Fruit fly (Drosophila melanogaster): ENCODE data around the gene gzl.

The gzl gene

DNA sequence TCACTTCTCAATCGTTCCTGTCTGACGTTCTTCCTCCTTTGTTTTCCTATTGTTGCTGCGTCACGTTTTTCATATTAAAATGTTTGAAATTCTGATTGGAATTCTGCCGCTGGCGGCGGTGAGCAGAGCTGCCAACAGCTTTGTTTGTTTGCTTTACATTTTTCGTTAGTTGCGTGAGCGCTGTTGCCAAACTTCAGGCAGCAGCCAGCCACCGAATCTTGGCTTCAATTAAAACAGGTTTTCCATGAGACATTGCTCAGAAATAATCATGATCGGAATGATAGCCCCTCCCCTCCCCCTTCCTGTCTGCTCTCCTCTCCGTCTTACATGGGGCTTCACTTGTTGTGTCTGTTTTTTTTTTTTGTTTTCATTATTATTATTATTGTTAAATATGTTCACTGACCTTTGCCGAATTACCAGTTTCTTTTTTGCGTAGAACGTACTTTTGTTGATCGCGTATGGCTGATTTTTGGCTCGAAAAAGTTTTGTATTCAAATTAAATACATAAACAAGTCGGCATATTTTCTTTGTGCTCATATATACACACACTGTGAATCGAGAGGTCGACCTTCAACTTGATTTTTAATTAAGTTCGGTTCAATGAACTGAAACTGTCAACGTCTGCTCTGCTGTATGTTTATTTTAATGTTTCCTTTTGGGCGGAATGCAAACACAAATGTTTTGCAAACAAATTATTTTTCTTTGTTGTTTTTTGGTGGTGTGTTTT is 43.6 kb downstream of the gzl start (continued):
- TF ChIP-seq stc (GFP tag; IDR thresholded peaks at IDR 0.05) (no peak), BtbVII (GFP tag; optimal IDR thresholded peaks at IDR 0.05) (peak; percentile 7), CG10431 (GFP tag; optimal IDR thresholded peaks at IDR 0.05) (peak; percentile 66), repo (GFP tag; optimal IDR thresholded peaks at IDR 0.05) (no peak), CG4820 (GFP tag; optimal IDR thresholded peaks at IDR 0.05) (no peak), lilli (GFP tag; optimal IDR thresholded peaks at IDR 0.05) (no peak), Oaz (GFP tag; IDR thresholded peaks at IDR 0.05) (no peak), CG3726 (GFP tag; IDR thresholded peaks at IDR 0.05) (no peak), CG32767 (GFP tag; IDR thresholded peaks at IDR 0.05) (no peak), rib (GFP tag; IDR thresholded peaks at IDR 0.05) (0 out of 2 replicates have a peak, but pooled peaks have one; percentile 43), CG32772 (GFP tag; IDR thresholded peaks at IDR 0.05) (no peak), CG15696 (tag; optimal IDR thresholded peaks at IDR 0.05) (no peak), pho (GFP tag; optimal IDR thresholded peaks at IDR 0.05) (no peak), CG13775 (GFP tag; optimal IDR thresholded peaks at IDR 0.05) (no peak), Bgb (GFP tag; IDR thresholded peaks at IDR 0.05; ENCODE audit: partially characterized antibody) (no peak), CG10209 (GFP tag; optimal IDR thresholded peaks at IDR 0.05) (no peak), CG1792 (GFP tag; optimal IDR thresholded peaks at IDR 0.05) (no peak), peb (GFP tag; IDR thresholded peaks at IDR 0.05) (no peak), NK7.1 (GFP tag; optimal IDR thresholded peaks at IDR 0.05) (no peak), B-H2 (GFP tag; optimal IDR thresholded peaks at IDR 0.05) (no peak), tin (GFP tag; optimal IDR thresholded peaks at IDR 0.05) (no peak), CG10321 (GFP tag; IDR thresholded peaks at IDR 0.05) (no peak), ci (GFP tag; IDR thresholded peaks at IDR 0.05) (peak; percentile 27; the same call in 1 of the 3 replicates), trh (GFP tag; optimal IDR thresholded peaks at IDR 0.05) (no peak), CG8281 (tag; optimal IDR thresholded peaks at IDR 0.05) (no peak), yki (optimal IDR thresholded peaks at IDR 0.05) (no peak), Mes4 (GFP tag; optimal IDR thresholded peaks at IDR 0.05) (no peak), CG10366 (GFP tag; IDR thresholded peaks at IDR 0.05) (no peak), CG12104 (GFP tag; optimal IDR thresholded peaks at IDR 0.05) (no peak), Aef1 (GFP tag; IDR thresholded peaks at IDR 0.05) (no peak), eyg (GFP tag; optimal IDR thresholded peaks at IDR 0.05) (no peak), H2.0 (GFP tag; IDR thresholded peaks at IDR 0.05) (no peak), abd-A (tag; optimal IDR thresholded peaks at IDR 0.05) (peak; percentile 66), CG1233 (GFP tag; optimal IDR thresholded peaks at IDR 0.05) (no peak), HLHmδ (GFP tag; optimal IDR thresholded peaks at IDR 0.05) (no peak), tap (tag; optimal IDR thresholded peaks at IDR 0.05) (no peak), Ets97D (GFP tag; optimal IDR thresholded peaks at IDR 0.05) (no peak), zfh1 (GFP tag; IDR thresholded peaks at IDR 0.05) (no peak), dati (GFP tag; IDR thresholded peaks at IDR 0.05) (no peak), sc (optimal IDR thresholded peaks at IDR 0.05) (no peak), sc (GFP tag; optimal IDR thresholded peaks at IDR 0.05) (no peak), ems (GFP tag; optimal IDR thresholded peaks at IDR 0.05) (no peak), bbx (GFP tag; IDR thresholded peaks at IDR 0.05; ENCODE audit: partially characterized antibody) (no peak), Lhr (GFP tag; optimal IDR thresholded peaks at IDR 0.05) (no peak), chinmo (GFP tag; IDR thresholded peaks at IDR 0.05; ENCODE audit: partially characterized antibody) (peak; percentile 80; the same call in 1 of the 4 replicates), CG11560 (tag; IDR thresholded peaks at IDR 0.05) (no peak), dimm (GFP tag; IDR thresholded peaks at IDR 0.05) (no peak), Doc3 (GFP tag; IDR thresholded peaks at IDR 0.05; ENCODE audit: partially characterized antibody) (no peak), unpg (GFP tag; optimal IDR thresholded peaks at IDR 0.05) (no peak), vvl (GFP tag; IDR thresholded peaks at IDR 0.05) (peak; percentile 46; the same call in 1 of the 2 replicates), CG16779 (GFP tag; IDR thresholded peaks at IDR 0.05) (no peak), pum (GFP tag; optimal IDR thresholded peaks at IDR 0.05) (no peak)
